Fruit fly (Drosophila melanogaster): ENCODE data around the gene Lcp65Ab2.

Gene Lcp65Ab2

DNA sequence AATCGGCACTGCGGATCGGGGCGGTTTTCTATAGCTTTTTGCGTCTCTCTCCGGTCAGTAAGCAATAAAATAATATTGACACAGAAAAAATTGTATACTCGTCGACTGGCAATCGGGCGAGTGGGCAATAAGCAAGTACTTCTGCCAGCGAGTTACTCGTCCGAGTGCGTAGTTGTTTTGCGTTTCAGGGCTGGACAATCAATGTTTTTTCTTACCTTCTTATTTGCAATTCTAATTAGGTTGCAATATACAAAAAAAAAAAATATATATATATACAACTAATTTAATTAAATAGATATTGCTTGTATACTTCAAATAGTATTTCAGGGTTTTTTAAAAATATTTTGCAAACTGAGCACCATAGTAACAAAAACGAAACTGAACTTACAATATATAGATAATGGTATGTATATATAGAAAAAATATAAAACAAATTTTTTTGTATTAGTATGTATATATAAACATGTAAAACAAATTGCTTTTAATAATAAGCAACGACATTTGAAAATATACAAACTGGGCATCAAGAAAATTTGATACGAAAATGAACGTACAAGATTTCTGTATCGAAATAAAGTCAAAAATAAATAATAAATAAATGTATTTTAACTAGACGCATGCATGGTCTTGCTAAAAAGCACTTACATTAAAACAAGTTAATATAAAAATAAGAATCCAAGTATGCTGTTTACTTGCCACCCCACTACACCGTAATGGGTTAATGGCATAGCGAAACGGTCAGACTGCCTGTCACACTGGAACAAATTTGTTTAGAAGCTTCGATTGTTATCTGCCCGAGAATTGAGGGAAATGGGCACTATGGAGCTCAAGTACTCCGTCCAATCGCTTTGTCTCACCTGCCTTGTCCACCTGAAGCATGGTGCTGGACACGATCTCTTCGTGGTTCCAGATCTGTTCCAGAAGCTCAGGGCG lies 42.8 kb downstream of the Lcp65Ab2 start, which contains the start of the genes D19A and CG7386 (continued):
- peak; percentile 4 for TF ChIP-seq CG8290 (GFP tag; optimal IDR thresholded peaks at IDR 0.05)
- peak in 1 of 2 experiments; percentile 86 for TF ChIP-seq CG8290 (tag; optimal IDR thresholded peaks at IDR 0.05)
- peak; percentile 53 for TF ChIP-seq CG14441 (GFP tag; IDR thresholded peaks at IDR 0.05)
- peak; percentile 93 for TF ChIP-seq row (GFP tag; IDR thresholded peaks at IDR 0.05)
- TF ChIP-seq E2f2 (GFP tag; IDR thresholded peaks at IDR 0.05): no peak; the same call in 1 of the 2 replicates
- TF ChIP-seq sc (optimal IDR thresholded peaks at IDR 0.05): no peak
- no peak for TF ChIP-seq sc (GFP tag; optimal IDR thresholded peaks at IDR 0.05)
- no peak for TF ChIP-seq br (optimal IDR thresholded peaks at IDR 0.05)
- TF ChIP-seq CG4404 (GFP tag; IDR thresholded peaks at IDR 0.05): no peak
- peak; percentile 87 for TF ChIP-seq zf30C (GFP tag; optimal IDR thresholded peaks at IDR 0.05)
- no peak for TF ChIP-seq Sry-β (GFP tag; optimal IDR thresholded peaks at IDR 0.05)
- peak; percentile 15; the same call in 1 of the 2 replicates for TF ChIP-seq chm (GFP tag; IDR thresholded peaks at IDR 0.05)
- peak; percentile 38 for TF ChIP-seq CG33213 (GFP tag; optimal IDR thresholded peaks at IDR 0.05)
- peak; percentile 72 for TF ChIP-seq zfh1 (GFP tag; IDR thresholded peaks at IDR 0.05)
- TF ChIP-seq kni (GFP tag; optimal IDR thresholded peaks at IDR 0.05): no peak
- TF ChIP-seq gsb-n (tag; optimal IDR thresholded peaks at IDR 0.05): peak; percentile 51
- TF ChIP-seq GATAe (GFP tag; conservative IDR thresholded peaks at IDR 0.05): no peak
- TF ChIP-seq Ssrp (tag; optimal IDR thresholded peaks at IDR 0.05): peak; percentile 25
- no peak for TF ChIP-seq mld (GFP tag; IDR thresholded peaks at IDR 0.05; ENCODE audit: partially characterized antibody)
- no peak for TF ChIP-seq p53 (GFP tag; optimal IDR thresholded peaks at IDR 0.05)
- TF ChIP-seq Spps (tag; optimal IDR thresholded peaks at IDR 0.05): no peak
- 0 out of 2 replicates have a peak, but pooled peaks have one; percentile 17 for TF ChIP-seq sens-2 (GFP tag; IDR thresholded peaks at IDR 0.05)
- TF ChIP-seq sima (GFP tag; optimal IDR thresholded peaks at IDR 0.05): no peak
- TF ChIP-seq Optix (GFP tag; IDR thresholded peaks at IDR 0.05): peak; percentile 61
- peak; percentile 100 for TF ChIP-seq CG12155 (GFP tag; optimal IDR thresholded peaks at IDR 0.05)
- peak; percentile 83 for TF ChIP-seq sens (GFP tag)
- TF ChIP-seq Sry-δ (GFP tag; optimal IDR thresholded peaks at IDR 0.05): peak; percentile 22
- no peak for TF ChIP-seq CG6254 (GFP tag; optimal IDR thresholded peaks at IDR 0.05)
- TF ChIP-seq CG6683 (GFP tag; optimal IDR thresholded peaks at IDR 0.05): no peak
- TF ChIP-seq HLHmδ (GFP tag; optimal IDR thresholded peaks at IDR 0.05): no peak
- peak; percentile 70 for TF ChIP-seq sob (GFP tag; IDR thresholded peaks at IDR 0.05)
- peak; percentile 63 for TF ChIP-seq Nf-YC (tag; optimal IDR thresholded peaks at IDR 0.05)
- peak; percentile 61 for TF ChIP-seq CG11504 (tag; optimal IDR thresholded peaks at IDR 0.05)
- TF ChIP-seq Usf (GFP tag; optimal IDR thresholded peaks at IDR 0.05): no peak
- no peak for TF ChIP-seq ro (GFP tag; IDR thresholded peaks at IDR 0.05)
- TF ChIP-seq CkIIα-i1 (GFP tag; IDR thresholded peaks at IDR 0.05): no peak
- TF ChIP-seq CG13123 (GFP tag; optimal IDR thresholded peaks at IDR 0.05): no peak
- TF ChIP-seq az2 (GFP tag; optimal IDR thresholded peaks at IDR 0.05): peak; percentile 40
- no peak for TF ChIP-seq CG10209 (GFP tag; optimal IDR thresholded peaks at IDR 0.05)
- no peak for TF ChIP-seq ap (GFP tag; IDR thresholded peaks at IDR 0.05)
- peak; percentile 53 for TF ChIP-seq ranshi (GFP tag; IDR thresholded peaks at IDR 0.05)
- TF ChIP-seq slp2 (GFP tag; optimal IDR thresholded peaks at IDR 0.05): peak; percentile 49
- no peak for TF ChIP-seq Jarid2 (GFP tag; optimal IDR thresholded peaks at IDR 0.05)
- no peak for TF ChIP-seq CG6854 (GFP tag; optimal IDR thresholded peaks at IDR 0.05)
- TF ChIP-seq CG10543 (GFP tag; optimal IDR thresholded peaks at IDR 0.05): peak; percentile 48
- peak; percentile 28 for TF ChIP-seq slou (GFP tag; optimal IDR thresholded peaks at IDR 0.05)
- no peak for TF ChIP-seq disco-r (GFP tag; optimal IDR thresholded peaks at IDR 0.05)
- peak; percentile 50 for TF ChIP-seq Bteb2 (GFP tag; optimal IDR thresholded peaks at IDR 0.05)
- no peak for TF ChIP-seq salm (tag; optimal IDR thresholded peaks at IDR 0.05)
- TF ChIP-seq knrl (GFP tag; IDR thresholded peaks at IDR 0.05; ENCODE audit: partially characterized antibody): peak; percentile 39; the same call in 2 of the 3 replicates

Measured in whole organism, embryonic.